Worm (Caenorhabditis elegans) whole organism, L2 larva: ENCODE results near the gene tpk-1.
A peak's percentile ranks its signal among the peaks of the same experiment; 100 is the strongest.

ENCODE experiments used
- C34F6.9 ChIP-seq: fragments of 150-350 bp; optimal IDR thresholded peaks from 2 replicates; lab custom pipeline; 2014; ENCODE audit warnings: missing biosample characterization, missing genetic modification characterization
- ama-1 ChIP-seq: fragments of 150-350 bp; optimal IDR thresholded peaks from 2 replicates; lab custom pipeline; 2018; ENCODE audit warnings: inconsistent platforms
- ceh-82 ChIP-seq: fragments of 150-350 bp; optimal IDR thresholded peaks from 2 replicates; lab custom pipeline; 2014; ENCODE audit warnings: missing biosample characterization, missing genetic modification characterization
- dmd-4 ChIP-seq: sonication (generic microtip); optimal IDR thresholded peaks from 2 replicates; lab custom pipeline; 2017; ENCODE audit warnings: missing biosample characterization, missing genetic modification characterization
- fos-1 ChIP-seq: fragments of 150-350 bp; optimal IDR thresholded peaks from 2 replicates; lab custom pipeline; 2014; ENCODE audit warnings: missing biosample characterization, missing genetic modification characterization
- lsy-2 ChIP-seq, 2 experiments: fragments of 150-350 bp in 1 of 2; sonication (generic microtip) in 1 of 2; optimal IDR thresholded peaks; 2 replicates each; lab custom pipeline; 2014 to 2017; ENCODE audit warnings: missing biosample characterization in 2 of 2, missing genetic modification characterization in 2 of 2
- sem-4 ChIP-seq: fragments of 150-350 bp; optimal IDR thresholded peaks from 2 replicates; lab custom pipeline; 2014; ENCODE audit warnings: missing biosample characterization, missing genetic modification reagents, missing genetic modification characterization
- snpc-4 ChIP-seq: fragments of 150-350 bp; optimal IDR thresholded peaks from 2 replicates; lab custom pipeline; 2014; ENCODE audit warnings: missing biosample characterization, missing genetic modification characterization
- unc-39 ChIP-seq: fragments of 150-350 bp; optimal IDR thresholded peaks from 2 replicates; lab custom pipeline; 2014; ENCODE audit warnings: missing biosample characterization, missing genetic modification characterization
- unc-62 ChIP-seq: fragments of 150-350 bp; optimal IDR thresholded peaks from 2 replicates; lab custom pipeline; 2014; ENCODE audit warnings: missing biosample characterization, missing genetic modification reagents, missing genetic modification characterization
- ztf-11 ChIP-seq: sonication (generic microtip); optimal IDR thresholded peaks from 2 replicates; lab custom pipeline; 2017; ENCODE audit warnings: missing biosample characterization, missing genetic modification characterization

ce11 chrIII:8922061-8922460, 10.1 kb downstream of the tpk-1 start:
- TF ChIP-seq unc-39 (tag; lab: Kevin White, UChicago) (no peak), ama-1 (lab: Kevin White, UChicago) (no peak), fos-1 (tag; lab: Kevin White, UChicago) (no peak), C34F6.9 (tag; lab: Kevin White, UChicago) (peak; percentile 11), unc-62 (GFP tag; lab: Kevin White, UChicago) (no peak), ztf-11 (tag; lab: Kevin White, UChicago) (no peak), ceh-82 (tag; lab: Kevin White, UChicago) (no peak), dmd-4 (tag; lab: Kevin White, UChicago) (no peak), lsy-2 (tag; optimal IDR thresholded peaks at IDR 0.05; lab: Kevin White, UChicago) (peak in 1 of 2 experiments; percentile 27), snpc-4 (tag; lab: Kevin White, UChicago) (no peak), sem-4 (tag; lab: Kevin White, UChicago) (no peak)
